Worm (Caenorhabditis elegans) whole organism, late embryonic: ENCODE results near the gene raga-1.

Source experiments
- ceh-45 ChIP-seq: fragments of 200-800 bp; sonication (Bioruptor generic); IDR thresholded peaks from 2 replicates; pipeline ENCODE4 v1.3.6; 2022; ENCODE audit warnings: missing genetic modification reagents, missing genetic modification characterization, missing compliant biosample characterization
- rnt-1 ChIP-seq: sonication (generic microtip); optimal IDR thresholded peaks from 2 replicates; lab custom pipeline; 2016; ENCODE audit warnings: missing genetic modification characterization, missing compliant biosample characterization

ce11 chrII:11336640-11337241, 35.6 kb downstream of the raga-1 start:
- TF ChIP-seq ceh-45 (no peak), rnt-1 (tag; lab: Kevin White, UChicago) (no peak)
